Worm (Caenorhabditis elegans): ENCODE measurements around the gene fbxa-80.

DNA sequence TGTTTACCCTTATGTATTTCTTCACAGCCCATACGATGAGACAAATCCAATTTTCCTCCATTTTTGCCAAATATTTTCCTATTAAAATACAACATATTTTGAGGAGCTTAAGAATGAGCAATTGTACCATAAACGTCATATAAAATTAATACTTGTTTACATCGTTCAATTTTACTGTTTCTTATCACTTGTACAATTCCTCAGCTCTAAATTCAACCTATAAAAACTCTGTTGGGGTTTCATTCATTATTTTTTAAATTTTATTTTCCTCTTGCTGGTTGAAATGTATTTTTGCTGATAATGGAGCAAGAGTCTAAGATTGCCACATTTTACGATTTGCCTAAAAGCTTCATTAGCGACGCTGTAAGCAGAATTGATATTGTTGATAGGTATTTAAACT is 11.6 kb downstream of the fbxa-80 start, which contains the start of gene fbxa-75:
- TF ChIP-seq fkh-3 (tag; optimal IDR thresholded peaks at IDR 0.05) (no peak), unc-130 (GFP tag; optimal IDR thresholded peaks at IDR 0.05) (no peak), lin-26 (GFP tag; IDR thresholded peaks at IDR 0.05) (no peak), ztf-22 (GFP tag; optimal IDR thresholded peaks at IDR 0.05) (no peak), ekl-4 (GFP tag; IDR thresholded peaks at IDR 0.05) (no peak), somi-1 (GFP tag; optimal IDR thresholded peaks at IDR 0.05) (no peak), snpc-4 (GFP tag; optimal IDR thresholded peaks at IDR 0.05) (no peak), snpc-4 (tag; optimal IDR thresholded peaks at IDR 0.05) (no peak), ZK185.1 (tag; optimal IDR thresholded peaks at IDR 0.05; ENCODE audit: poor library complexity, severe bottlenecking) (no peak)
